Worm (Caenorhabditis elegans) whole organism, late embryonic: Measurements from ENCODE around the gene nduf-9.

ENCODE experiments used
- ama-1 ChIP-seq: fragments of 150-350 bp; optimal IDR thresholded peaks from 2 replicates; lab custom pipeline; 2014
- fkh-10 ChIP-seq: fragments of 150-350 bp; optimal IDR thresholded peaks from 2 replicates; lab custom pipeline; 2014; ENCODE audit warnings: missing biosample characterization, missing genetic modification reagents, missing genetic modification characterization
- gmeb-2 ChIP-seq: sonication (generic microtip); optimal IDR thresholded peaks from 2 replicates; lab custom pipeline; 2016; ENCODE audit warnings: missing genetic modification characterization, inconsistent platforms, missing compliant biosample characterization
- tbx-2 ChIP-seq: sonication (generic microtip); optimal IDR thresholded peaks from 2 replicates; lab custom pipeline; 2016; ENCODE audit warnings: missing genetic modification characterization, missing compliant biosample characterization
- ttx-3 ChIP-seq: sonication (generic microtip); optimal IDR thresholded peaks from 2 replicates; lab custom pipeline; 2016; ENCODE audit warnings: missing genetic modification reagents, missing genetic modification characterization, missing compliant biosample characterization
- unc-3 ChIP-seq, 2 experiments: fragments of 200-800 bp in 1 of 2; sonication (Bioruptor generic) in 1 of 2; sonication (generic microtip) in 1 of 2; conservative IDR thresholded peaks in 1 of 2; optimal IDR thresholded peaks in 1 of 2; 2 replicates each; pipeline versions ENCODE4 v1.3.6 to Lab custom; 2016 to 2022; ENCODE audit warnings: missing compliant biosample characterization in 2 of 2, missing genetic modification characterization in 2 of 2, missing genetic modification reagents in 1 of 2

ce11 chrIII:3242379-3242778, 6.0 kb downstream of the nduf-9 start:
- no peak for TF ChIP-seq tbx-2 (tag; lab: Kevin White, UChicago)
- no peak for TF ChIP-seq fkh-10
- TF ChIP-seq ama-1: no peak
- TF ChIP-seq gmeb-2 (tag; lab: Kevin White, UChicago): no peak
- TF ChIP-seq unc-3 (GFP tag; conservative IDR thresholded peaks at IDR 0.05; lab: Robert Waterston, UW): no peak
- TF ChIP-seq unc-3 (tag; optimal IDR thresholded peaks at IDR 0.05; lab: Kevin White, UChicago): no peak
- TF ChIP-seq ttx-3 (tag; lab: Kevin White, UChicago): no peak
